Worm (Caenorhabditis elegans): ENCODE data around the gene nhr-153.

DNA sequence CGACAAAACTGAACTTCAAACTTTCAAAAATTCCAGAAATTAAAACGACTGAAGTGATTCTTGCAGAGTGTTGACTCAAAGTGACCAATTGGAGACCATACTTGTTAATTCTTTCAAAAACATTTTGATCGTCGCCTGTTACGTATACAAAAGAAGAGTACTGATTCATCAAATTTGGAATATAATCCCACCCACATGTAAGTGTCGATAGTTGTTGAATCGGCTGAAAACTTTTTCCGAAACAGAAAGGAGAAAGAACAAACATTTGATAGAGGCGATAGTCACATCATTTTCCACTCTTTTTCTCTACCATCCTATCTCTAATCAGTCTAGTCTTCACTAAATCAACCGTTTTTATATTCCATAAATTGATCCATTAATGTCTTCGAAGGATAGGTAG is at the start of gene nhr-153:
- TF ChIP-seq ztf-11 (tag; optimal IDR thresholded peaks at IDR 0.05) (no peak), R02D3.7 (tag; optimal IDR thresholded peaks at IDR 0.05) (no peak)
